Fruit fly (Drosophila melanogaster) whole organism, embryonic: ENCODE measurements around the gene CG14273.

Experiments
- Awh ChIP-seq: fragments of 200-800 bp; sonication (Bioruptor generic); IDR thresholded peaks from 2 replicates; pipeline ENCODE4, ENCODE4 v1.3.6; 2022; ENCODE audit warnings: missing biosample characterization, missing genetic modification characterization
- CG10366 ChIP-seq: fragments of 200-800 bp; sonication (Bioruptor generic); IDR thresholded peaks from 2 replicates; pipeline ENCODE4 v1.3.6; 2022; ENCODE audit warnings: missing biosample characterization, missing genetic modification characterization
- CG10431 ChIP-seq: fragments of 200-800 bp; sonication (Bioruptor generic); optimal IDR thresholded peaks from 3 replicates; lab custom pipeline; 2018; ENCODE audit warnings: missing biosample characterization, mild to moderate bottlenecking, missing genetic modification characterization
- CG12236 ChIP-seq: fragments of 200-800 bp; sonication (Bioruptor generic); optimal IDR thresholded peaks from 2 replicates; lab custom pipeline; 2016; ENCODE audit warnings: missing biosample characterization, missing genetic modification characterization
- CG1647 ChIP-seq: fragments of 200-800 bp; sonication (Bioruptor generic); optimal IDR thresholded peaks from 3 replicates; lab custom pipeline; 2016; ENCODE audit warnings: missing biosample characterization, missing genetic modification characterization
- CG16815 ChIP-seq: fragments of 200-800 bp; sonication (Bioruptor generic); optimal IDR thresholded peaks from 3 replicates; lab custom pipeline; 2017; ENCODE audit warnings: missing biosample characterization, mild to moderate bottlenecking, missing genetic modification characterization
- CG18262 ChIP-seq: fragments of 200-800 bp; optimal IDR thresholded peaks from 3 replicates; lab custom pipeline; 2019; ENCODE audit warnings: missing biosample characterization, mild to moderate bottlenecking, missing genetic modification characterization, moderate library complexity
- CG2712 ChIP-seq: fragments of 200-800 bp; optimal IDR thresholded peaks from 3 replicates; lab custom pipeline; 2019; ENCODE audit warnings: missing biosample characterization, mild to moderate bottlenecking, missing genetic modification characterization, moderate library complexity
- CG30403 ChIP-seq: fragments of 200-800 bp; sonication (Bioruptor generic); optimal IDR thresholded peaks from 3 replicates; lab custom pipeline; 2016; ENCODE audit warnings: missing biosample characterization, missing genetic modification characterization
- CG30431 ChIP-seq: fragments of 200-800 bp; sonication (Bioruptor generic); optimal IDR thresholded peaks from 2 replicates; lab custom pipeline; 2017; ENCODE audit warnings: missing biosample characterization, missing genetic modification characterization
- CG31365 ChIP-seq: fragments of 200-800 bp; sonication (Bioruptor generic); optimal IDR thresholded peaks from 2 replicates; lab custom pipeline; 2018; ENCODE audit warnings: missing biosample characterization, mild to moderate bottlenecking, missing genetic modification characterization
- CG32532 ChIP-seq: fragments of 200-800 bp; sonication (Bioruptor generic); IDR thresholded peaks from 2 replicates; pipeline ENCODE4 v1.3.6; 2022; ENCODE audit warnings: missing biosample characterization, missing genetic modification characterization
- CG4820 ChIP-seq: fragments of 200-800 bp; sonication (Bioruptor generic); optimal IDR thresholded peaks from 3 replicates; lab custom pipeline; 2016; ENCODE audit warnings: missing biosample characterization, missing genetic modification characterization
- CG4854 ChIP-seq: fragments of 200-800 bp; sonication (Bioruptor generic); optimal IDR thresholded peaks from 2 replicates; lab custom pipeline; 2016; ENCODE audit warnings: missing biosample characterization, missing genetic modification characterization, inconsistent platforms
- CG5953 ChIP-seq: fragments of 200-800 bp; sonication (Bioruptor generic); IDR thresholded peaks from 2 replicates; pipeline ENCODE4 v1.3.6; 2022; ENCODE audit warnings: missing biosample characterization, missing genetic modification characterization
- CG6689 ChIP-seq: fragments of 200-800 bp; sonication (Bioruptor generic); IDR thresholded peaks from 2 replicates; pipeline ENCODE4 v1.3.6; 2022; ENCODE audit warnings: missing biosample characterization, missing genetic modification characterization
- CG8944 ChIP-seq: fragments of 200-800 bp; sonication (Bioruptor generic); optimal IDR thresholded peaks from 3 replicates; lab custom pipeline; 2016; ENCODE audit warnings: missing biosample characterization, missing genetic modification characterization
- Dek ChIP-seq: fragments of 200-800 bp; sonication (Bioruptor generic); optimal IDR thresholded peaks from 3 replicates; lab custom pipeline; 2019; ENCODE audit warnings: missing biosample characterization, mild to moderate bottlenecking, missing genetic modification characterization, moderate library complexity
- Dll ChIP-seq: fragments of 200-800 bp; sonication (Bioruptor generic); IDR thresholded peaks from 4 replicates; pipeline ENCODE4 v1.3.6; 2022; ENCODE audit warnings: missing biosample characterization, missing genetic modification characterization; ENCODE audit not compliant: partially characterized antibody
- H15 ChIP-seq: fragments of 200-800 bp; sonication (Bioruptor generic); IDR thresholded peaks from 3 replicates; pipeline ENCODE4 v1.3.6; 2022; ENCODE audit warnings: missing biosample characterization, missing genetic modification characterization
- Hr78 ChIP-seq, 2 experiments: fragments of 200-800 bp in 1 of 2; fragments of >200 bp in 1 of 2; sonication (Bioruptor generic) in 1 of 2; optimal IDR thresholded peaks; 2 replicates each; lab custom pipeline; 2017 to 2019; ENCODE audit warnings: missing biosample characterization in 2 of 2, missing genetic modification characterization in 2 of 2, mild to moderate bottlenecking in 1 of 2, moderate library complexity in 1 of 2
- Opbp ChIP-seq: fragments of 200-800 bp; sonication (Bioruptor generic); IDR thresholded peaks from 3 replicates; pipeline ENCODE4 v1.3.6; 2022; ENCODE audit warnings: missing biosample characterization, missing genetic modification characterization; ENCODE audit not compliant: partially characterized antibody
- Sry-δ ChIP-seq: fragments of 200-800 bp; sonication (Bioruptor generic); optimal IDR thresholded peaks from 2 replicates; lab custom pipeline; 2016; ENCODE audit warnings: missing biosample characterization, missing genetic modification characterization
- Stat92E ChIP-seq, 3 experiments: fragments of >200 bp in 2 of 3; fragments of 200-800 bp in 1 of 3; sonication (Bioruptor generic) in 1 of 3; optimal IDR thresholded peaks; 2 replicates each; lab custom pipeline; 2017 to 2019; ENCODE audit warnings: missing biosample characterization in 3 of 3, missing genetic modification characterization in 3 of 3, mild to moderate bottlenecking in 1 of 3, moderate library complexity in 1 of 3
- TFAM ChIP-seq: fragments of 200-800 bp; sonication (Bioruptor generic); optimal IDR thresholded peaks from 2 replicates; lab custom pipeline; 2017; ENCODE audit warnings: missing biosample characterization, missing genetic modification characterization, inconsistent platforms
- Xrp1 ChIP-seq: fragments of 200-800 bp; sonication (Bioruptor generic); IDR thresholded peaks from 2 replicates; pipeline ENCODE4 v1.3.6; 2022; ENCODE audit warnings: missing biosample characterization, missing genetic modification characterization
- ac ChIP-seq: fragments of 200-800 bp; sonication (Bioruptor generic); optimal IDR thresholded peaks from 3 replicates; lab custom pipeline; 2017; ENCODE audit warnings: missing biosample characterization, mild to moderate bottlenecking, missing genetic modification characterization
- bcd ChIP-seq: fragments of 200-800 bp; sonication (Bioruptor generic); optimal IDR thresholded peaks from 2 replicates; lab custom pipeline; 2017; ENCODE audit warnings: missing biosample characterization, mild to moderate bottlenecking, missing genetic modification characterization
- bsh ChIP-seq, 2 experiments: fragments of 200-800 bp; sonication (Bioruptor generic); optimal IDR thresholded peaks; 2 replicates each; lab custom pipeline; 2017 to 2018; ENCODE audit warnings: mild to moderate bottlenecking in 2 of 2, missing biosample characterization in 2 of 2, missing genetic modification characterization in 2 of 2, moderate library complexity in 1 of 2
- dpn ChIP-seq, 2 experiments: fragments of 200-800 bp; sonication (Bioruptor generic); optimal IDR thresholded peaks; 3 replicates each; lab custom pipeline; 2016; ENCODE audit warnings: missing biosample characterization in 2 of 2, missing genetic modification characterization in 2 of 2
- fd96Cb ChIP-seq: fragments of 200-800 bp; sonication (Bioruptor generic); optimal IDR thresholded peaks from 2 replicates; lab custom pipeline; 2018; ENCODE audit warnings: missing biosample characterization, mild to moderate bottlenecking, missing genetic modification characterization, moderate library complexity
- gem ChIP-seq: fragments of 200-800 bp; sonication (Bioruptor generic); optimal IDR thresholded peaks from 2 replicates; lab custom pipeline; 2019; ENCODE audit warnings: missing biosample characterization, mild to moderate bottlenecking, missing genetic modification characterization, moderate library complexity
- gfzf ChIP-seq: fragments of 200-800 bp; sonication (Bioruptor generic); optimal IDR thresholded peaks from 2 replicates; lab custom pipeline; 2016; ENCODE audit warnings: missing biosample characterization, mild to moderate bottlenecking, missing genetic modification characterization, moderate library complexity
- hb ChIP-seq: fragments of 200-800 bp; sonication (Bioruptor generic); IDR thresholded peaks from 3 replicates; pipeline ENCODE4 v1.3.6; 2022; ENCODE audit warnings: missing biosample characterization, missing genetic modification characterization; ENCODE audit not compliant: partially characterized antibody
- inv ChIP-seq: fragments of 200-800 bp; sonication (Bioruptor generic); IDR thresholded peaks from 2 replicates; pipeline ENCODE4 v1.3.6; 2022; ENCODE audit warnings: missing biosample characterization, missing genetic modification characterization; ENCODE audit not compliant: partially characterized antibody
- nau ChIP-seq: fragments of 200-800 bp; sonication (Bioruptor generic); optimal IDR thresholded peaks from 3 replicates; lab custom pipeline; 2017; ENCODE audit warnings: missing biosample characterization, mild to moderate bottlenecking, missing genetic modification characterization, missing genetic modification reagents
- nerfin-2 ChIP-seq: fragments of 200-800 bp; sonication (Bioruptor generic); IDR thresholded peaks from 2 replicates; pipeline ENCODE4 v1.3.6; 2022; ENCODE audit warnings: missing biosample characterization, missing genetic modification characterization; ENCODE audit not compliant: partially characterized antibody
- nom ChIP-seq: fragments of 200-800 bp; sonication (Bioruptor generic); optimal IDR thresholded peaks from 2 replicates; lab custom pipeline; 2017; ENCODE audit warnings: missing biosample characterization, missing genetic modification characterization, mild to moderate bottlenecking, moderate library complexity, missing genetic modification reagents
- phol ChIP-seq: fragments of 200-800 bp; sonication (Bioruptor generic); optimal IDR thresholded peaks from 3 replicates; lab custom pipeline; 2018; ENCODE audit warnings: missing biosample characterization, mild to moderate bottlenecking, missing genetic modification characterization, moderate library complexity
- ranshi ChIP-seq: fragments of 200-800 bp; sonication (Bioruptor generic); IDR thresholded peaks from 2 replicates; pipeline ENCODE4 v1.3.6; 2022; ENCODE audit warnings: missing biosample characterization, missing genetic modification characterization
- sc ChIP-seq, 3 experiments: fragments of >200 bp in 2 of 3; fragments of 200-800 bp in 1 of 3; sonication (Bioruptor generic) in 1 of 3; optimal IDR thresholded peaks; 2 replicates in 2 of 3; 3 replicates in 1 of 3; lab custom pipeline; 2017; ENCODE audit warnings: mild to moderate bottlenecking in 1 of 3, missing biosample characterization in 1 of 3, missing genetic modification characterization in 1 of 3, missing genetic modification reagents in 1 of 3
- sd ChIP-seq: fragments of 200-800 bp; sonication (Bioruptor generic); optimal IDR thresholded peaks from 3 replicates; lab custom pipeline; 2018; ENCODE audit warnings: missing biosample characterization, mild to moderate bottlenecking, missing genetic modification characterization, moderate library complexity
- sens ChIP-seq: fragments of 200-800 bp; sonication (Bioruptor generic); peaks from one replicate; lab custom pipeline; 2016; ENCODE audit warnings: missing biosample characterization, missing genetic modification characterization
- sim ChIP-seq: fragments of 200-800 bp; sonication (Bioruptor generic); IDR thresholded peaks from 2 replicates; pipeline ENCODE4 v1.3.6; 2022; ENCODE audit warnings: missing biosample characterization, missing genetic modification characterization
- slou ChIP-seq: fragments of 200-800 bp; sonication (Bioruptor generic); optimal IDR thresholded peaks from 3 replicates; lab custom pipeline; 2016; ENCODE audit warnings: missing biosample characterization, missing genetic modification characterization
- sna ChIP-seq: fragments of 200-800 bp; sonication (Bioruptor generic); IDR thresholded peaks from 2 replicates; pipeline ENCODE4 v1.3.6; 2022; ENCODE audit warnings: missing biosample characterization, missing genetic modification characterization; ENCODE audit not compliant: partially characterized antibody
- sqz ChIP-seq: fragments of 200-800 bp; sonication (Bioruptor generic); optimal IDR thresholded peaks from 3 replicates; lab custom pipeline; 2018; ENCODE audit warnings: missing biosample characterization, mild to moderate bottlenecking, missing genetic modification characterization
- twi ChIP-seq: fragments of 200-800 bp; optimal IDR thresholded peaks from 2 replicates; lab custom pipeline; 2019; ENCODE audit warnings: missing biosample characterization, mild to moderate bottlenecking, missing genetic modification characterization, moderate library complexity

The CG14273 gene

DNA sequence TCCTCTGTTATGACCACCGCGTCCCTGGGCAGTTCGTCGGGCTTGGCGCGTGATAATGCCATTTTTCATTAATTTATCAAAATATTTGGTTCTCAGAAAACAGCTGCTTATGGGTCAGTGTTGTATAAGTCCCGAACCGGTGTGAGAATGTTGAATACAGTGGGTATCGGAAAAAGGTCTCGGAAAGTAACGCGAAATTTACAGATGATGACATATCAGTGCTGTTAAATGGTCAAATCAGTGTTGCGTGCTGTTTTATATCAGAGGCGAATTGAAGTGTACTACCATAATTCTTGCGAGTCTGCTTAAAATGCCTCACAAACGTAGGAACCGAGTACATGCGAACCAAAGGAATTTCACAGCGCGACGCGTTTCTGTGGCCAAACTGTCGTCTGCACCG is 40.2 kb downstream of the CG14273 start, which contains the start of the genes CG13392 and Rcd4 (continued):
- TF ChIP-seq sim (GFP tag; lab: Robert Waterston, UW) (no peak), sqz (GFP tag; lab: Kevin White, UChicago) (no peak), Stat92E (GFP tag; optimal IDR thresholded peaks at IDR 0.05; lab: Kevin White, UChicago) (peak in 1 of 3 experiments; percentile 61), dpn (GFP tag; optimal IDR thresholded peaks at IDR 0.05; lab: Kevin White, UChicago) (peak; percentile 70 to 82), twi (peak; percentile 40), inv (GFP tag; lab: Robert Waterston, UW) (0 out of 2 replicates have a peak, but pooled peaks have one; percentile 22), CG32532 (GFP tag; lab: Robert Waterston, UW) (peak; percentile 79), CG2712 (tag; lab: Kevin White, UChicago) (peak; percentile 46), Dll (GFP tag; lab: Robert Waterston, UW) (peak; percentile 63; the same call in 2 of the 4 replicates), sna (GFP tag; lab: Robert Waterston, UW) (peak; percentile 71; the same call in 1 of the 2 replicates), CG10366 (GFP tag; lab: Robert Waterston, UW) (peak; percentile 38; the same call in 1 of the 2 replicates), CG12236 (GFP tag; lab: Kevin White, UChicago) (no peak), gem (tag; lab: Kevin White, UChicago) (peak; percentile 7), Dek (peak; percentile 32), Awh (GFP tag; lab: Robert Waterston, UW) (no peak), gfzf (peak; percentile 44), ranshi (GFP tag; lab: Robert Waterston, UW) (peak; percentile 67), nom (GFP tag; lab: Kevin White, UChicago) (peak; percentile 52), ac (GFP tag; lab: Kevin White, UChicago) (no peak), bsh (GFP tag; optimal IDR thresholded peaks at IDR 0.05; lab: Kevin White, UChicago) (peak in 1 of 2 experiments; percentile 44), CG6689 (GFP tag; lab: Robert Waterston, UW) (0 out of 2 replicates have a peak, but pooled peaks have one; percentile 27), fd96Cb (tag; lab: Kevin White, UChicago) (no peak), Hr78 (GFP tag; optimal IDR thresholded peaks at IDR 0.05; lab: Kevin White, UChicago) (no peak), H15 (GFP tag; lab: Robert Waterston, UW) (peak; percentile 56; the same call in 1 of the 3 replicates), sd (peak; percentile 77), CG18262 (tag; lab: Kevin White, UChicago) (peak; percentile 29), bcd (GFP tag; lab: Kevin White, UChicago) (peak; percentile 46), nau (GFP tag; lab: Kevin White, UChicago) (peak; percentile 32), sens (peak; percentile 91), Sry-δ (peak; percentile 73), CG30431 (GFP tag; lab: Kevin White, UChicago) (no peak), CG5953 (no peak), CG16815 (peak; percentile 24), CG1647 (GFP tag; lab: Kevin White, UChicago) (peak; percentile 76), CG30403 (GFP tag; lab: Kevin White, UChicago) (peak; percentile 71), CG4854 (GFP tag; lab: Kevin White, UChicago) (peak; percentile 45), Opbp (GFP tag; lab: Robert Waterston, UW) (peak; percentile 77; the same call in 2 of the 3 replicates), CG10431 (peak; percentile 40), slou (GFP tag; lab: Kevin White, UChicago) (peak; percentile 10), CG8944 (GFP tag; lab: Kevin White, UChicago) (peak; percentile 56), hb (peak; percentile 31; the same call in 1 of the 3 replicates), phol (tag; lab: Kevin White, UChicago) (peak; percentile 7), CG4820 (GFP tag; lab: Kevin White, UChicago) (peak; percentile 46), TFAM (GFP tag; lab: Kevin White, UChicago) (no peak), nerfin-2 (peak; percentile 58; the same call in 1 of the 2 replicates), sc (optimal IDR thresholded peaks at IDR 0.05; lab: Kevin White, UChicago) (no peak), sc (GFP tag; optimal IDR thresholded peaks at IDR 0.05; lab: Kevin White, UChicago) (no peak), Xrp1 (peak; percentile 71), CG31365 (no peak)
